Fruit fly (Drosophila melanogaster) whole organism, embryonic: ENCODE measurements around the gene Nelf-E.
A peak's percentile ranks its signal among the peaks of the same experiment; 100 is the strongest.

Experiments used
- Atf-2 ChIP-seq: fragments of 200-800 bp; sonication (Bioruptor generic); optimal IDR thresholded peaks from 2 replicates; lab custom pipeline; 2016; ENCODE audit warnings: missing biosample characterization, missing genetic modification characterization
- Bgb ChIP-seq: fragments of 200-800 bp; sonication (Bioruptor generic); IDR thresholded peaks from 2 replicates; pipeline ENCODE4 v1.3.6; 2022; ENCODE audit warnings: missing biosample characterization, missing genetic modification characterization; ENCODE audit not compliant: partially characterized antibody
- BtbVII ChIP-seq: fragments of 200-800 bp; sonication (Bioruptor generic); optimal IDR thresholded peaks from 3 replicates; lab custom pipeline; 2017; ENCODE audit warnings: missing biosample characterization, mild to moderate bottlenecking, missing genetic modification characterization
- CG10654 ChIP-seq: fragments of 200-800 bp; sonication (Bioruptor generic); optimal IDR thresholded peaks from 2 replicates; lab custom pipeline; 2016; ENCODE audit warnings: missing biosample characterization, missing genetic modification characterization
- CG10979 ChIP-seq: fragments of 200-800 bp; sonication (Bioruptor generic); optimal IDR thresholded peaks from 2 replicates; lab custom pipeline; 2018; ENCODE audit warnings: missing biosample characterization, mild to moderate bottlenecking, missing genetic modification characterization, moderate library complexity
- CG12155 ChIP-seq: fragments of 200-800 bp; sonication (Bioruptor generic); optimal IDR thresholded peaks from 3 replicates; lab custom pipeline; 2016; ENCODE audit warnings: missing biosample characterization, missing genetic modification characterization
- CG1832 ChIP-seq: fragments of 200-800 bp; sonication (Bioruptor generic); optimal IDR thresholded peaks from 2 replicates; lab custom pipeline; 2017; ENCODE audit warnings: missing biosample characterization, mild to moderate bottlenecking, missing genetic modification characterization, inconsistent platforms
- CG33213 ChIP-seq: fragments of 200-800 bp; sonication (Bioruptor generic); optimal IDR thresholded peaks from 3 replicates; lab custom pipeline; 2016; ENCODE audit warnings: missing biosample characterization, missing genetic modification characterization
- CG34376 ChIP-seq: fragments of 200-800 bp; sonication (Bioruptor generic); optimal IDR thresholded peaks from 2 replicates; lab custom pipeline; 2018; ENCODE audit warnings: missing biosample characterization, mild to moderate bottlenecking, missing genetic modification characterization
- CG5180 ChIP-seq: fragments of 200-800 bp; sonication (Bioruptor generic); optimal IDR thresholded peaks from 3 replicates; lab custom pipeline; 2017; ENCODE audit warnings: missing biosample characterization, missing genetic modification characterization, mild to moderate bottlenecking, moderate library complexity, missing genetic modification reagents
- CG6654 ChIP-seq: fragments of 200-800 bp; sonication (Bioruptor generic); optimal IDR thresholded peaks from 2 replicates; lab custom pipeline; 2017; ENCODE audit warnings: missing biosample characterization, mild to moderate bottlenecking, missing genetic modification characterization
- CG6765 ChIP-seq: fragments of 200-800 bp; sonication (Bioruptor generic); optimal IDR thresholded peaks from 3 replicates; lab custom pipeline; 2017; ENCODE audit warnings: missing biosample characterization, mild to moderate bottlenecking, missing genetic modification characterization
- CG7372 ChIP-seq: fragments of 200-800 bp; sonication (Bioruptor generic); IDR thresholded peaks from 2 replicates; pipeline ENCODE4 v1.3.6; 2022; ENCODE audit warnings: missing biosample characterization, missing genetic modification characterization
- CG7556 ChIP-seq: fragments of 200-800 bp; sonication (Bioruptor generic); optimal IDR thresholded peaks from 2 replicates; lab custom pipeline; 2017; ENCODE audit warnings: missing biosample characterization, mild to moderate bottlenecking, missing genetic modification characterization
- CG9727 ChIP-seq: fragments of 200-800 bp; sonication (Bioruptor generic); optimal IDR thresholded peaks from 3 replicates; lab custom pipeline; 2017; ENCODE audit warnings: missing biosample characterization, mild to moderate bottlenecking, missing genetic modification characterization
- CG9797 ChIP-seq: fragments of 200-800 bp; sonication (Bioruptor generic); optimal IDR thresholded peaks from 3 replicates; lab custom pipeline; 2018; ENCODE audit warnings: missing biosample characterization, mild to moderate bottlenecking, missing genetic modification characterization
- Dad ChIP-seq: fragments of 200-800 bp; sonication (Bioruptor generic); optimal IDR thresholded peaks from 3 replicates; lab custom pipeline; 2016; ENCODE audit warnings: missing biosample characterization, missing genetic modification characterization
- Deaf1 ChIP-seq: fragments of 200-800 bp; optimal IDR thresholded peaks from 3 replicates; lab custom pipeline; 2019; ENCODE audit warnings: missing biosample characterization, mild to moderate bottlenecking, missing genetic modification characterization, moderate library complexity
- Fer2 ChIP-seq: fragments of 200-800 bp; sonication (Bioruptor generic); optimal IDR thresholded peaks from 2 replicates; lab custom pipeline; 2018; ENCODE audit warnings: missing biosample characterization, mild to moderate bottlenecking, missing genetic modification characterization, moderate library complexity
- MESR4 ChIP-seq: fragments of 200-800 bp; sonication (Bioruptor generic); optimal IDR thresholded peaks from 2 replicates; lab custom pipeline; 2018; ENCODE audit warnings: missing biosample characterization, mild to moderate bottlenecking, missing genetic modification characterization, moderate library complexity
- Max ChIP-seq: fragments of 200-800 bp; sonication (Bioruptor generic); optimal IDR thresholded peaks from 2 replicates; lab custom pipeline; 2016; ENCODE audit warnings: missing biosample characterization, mild to moderate bottlenecking, missing genetic modification characterization
- Mrtf ChIP-seq: fragments of 200-800 bp; sonication (Bioruptor generic); IDR thresholded peaks from 3 replicates; pipeline ENCODE4 v1.3.6; 2022; ENCODE audit warnings: missing biosample characterization, missing genetic modification characterization
- NC2β ChIP-seq: fragments of 200-800 bp; sonication (Bioruptor generic); optimal IDR thresholded peaks from 2 replicates; lab custom pipeline; 2016; ENCODE audit warnings: missing biosample characterization, missing genetic modification characterization
- Nf-YA ChIP-seq: fragments of 200-800 bp; sonication (Bioruptor generic); IDR thresholded peaks from 2 replicates; pipeline ENCODE4 v1.3.6; 2022; ENCODE audit warnings: missing biosample characterization, missing genetic modification characterization
- Nf-YB ChIP-seq: fragments of 200-800 bp; sonication (Bioruptor generic); optimal IDR thresholded peaks from 3 replicates; lab custom pipeline; 2019; ENCODE audit warnings: missing biosample characterization, mild to moderate bottlenecking, missing genetic modification characterization, moderate library complexity
- Sry-β ChIP-seq: fragments of 200-800 bp; sonication (Bioruptor generic); optimal IDR thresholded peaks from 2 replicates; lab custom pipeline; 2018; ENCODE audit warnings: missing biosample characterization, mild to moderate bottlenecking, missing genetic modification characterization, moderate library complexity
- Tbp ChIP-seq: fragments of >200 bp; optimal IDR thresholded peaks from 2 replicates; lab custom pipeline; 2018; ENCODE audit warnings: missing biosample characterization, missing genetic modification characterization
- abd-A ChIP-seq: fragments of 200-800 bp; sonication (Bioruptor generic); optimal IDR thresholded peaks from 3 replicates; lab custom pipeline; 2019; ENCODE audit warnings: missing biosample characterization, mild to moderate bottlenecking, missing genetic modification characterization, moderate library complexity
- btn ChIP-seq: fragments of 200-800 bp; sonication (Bioruptor generic); optimal IDR thresholded peaks from 2 replicates; lab custom pipeline; 2016; ENCODE audit warnings: missing biosample characterization, missing genetic modification characterization
- cg ChIP-seq: fragments of 200-800 bp; sonication (Bioruptor generic); optimal IDR thresholded peaks from 3 replicates; lab custom pipeline; 2019; ENCODE audit warnings: missing biosample characterization, mild to moderate bottlenecking, missing genetic modification characterization, moderate library complexity
- chn ChIP-seq: fragments of 200-800 bp; sonication (Bioruptor generic); optimal IDR thresholded peaks from 2 replicates; lab custom pipeline; 2016; ENCODE audit warnings: missing biosample characterization, missing genetic modification characterization
- corto ChIP-seq: fragments of 200-800 bp; sonication (Bioruptor generic); optimal IDR thresholded peaks from 2 replicates; lab custom pipeline; 2016; ENCODE audit warnings: missing biosample characterization, mild to moderate bottlenecking, missing genetic modification characterization, moderate library complexity
- crp ChIP-seq, 2 experiments: fragments of 200-800 bp; sonication (Bioruptor generic); optimal IDR thresholded peaks; 2 replicates in 1 of 2; 3 replicates in 1 of 2; lab custom pipeline; 2017; ENCODE audit warnings: missing biosample characterization in 2 of 2, missing genetic modification characterization in 2 of 2, mild to moderate bottlenecking in 1 of 2, moderate library complexity in 1 of 2
- dimm ChIP-seq: fragments of 200-800 bp; sonication (Bioruptor generic); IDR thresholded peaks from 2 replicates; pipeline ENCODE4 v1.3.6; 2022; ENCODE audit warnings: missing biosample characterization, missing genetic modification characterization
- dmrt11E ChIP-seq: fragments of 200-800 bp; sonication (Bioruptor generic); optimal IDR thresholded peaks from 3 replicates; lab custom pipeline; 2018; ENCODE audit warnings: missing biosample characterization, mild to moderate bottlenecking, missing genetic modification characterization, moderate library complexity
- ewg ChIP-seq: fragments of 200-800 bp; sonication (Bioruptor generic); optimal IDR thresholded peaks from 3 replicates; lab custom pipeline; 2017; ENCODE audit warnings: mild to moderate bottlenecking, missing biosample characterization, missing genetic modification reagents, missing genetic modification characterization
- h ChIP-seq: fragments of >200 bp; optimal IDR thresholded peaks from 2 replicates; lab custom pipeline; 2017
- kni ChIP-seq: fragments of 200-800 bp; sonication (Bioruptor generic); optimal IDR thresholded peaks from 3 replicates; lab custom pipeline; 2017; ENCODE audit warnings: mild to moderate bottlenecking, missing biosample characterization, missing genetic modification reagents, missing genetic modification characterization
- lola ChIP-seq, 3 experiments: fragments of >200 bp in 2 of 3; fragments of 200-800 bp in 1 of 3; sonication (Bioruptor generic) in 1 of 3; optimal IDR thresholded peaks; 2 replicates each; lab custom pipeline; 2017 to 2019; ENCODE audit warnings: missing biosample characterization in 3 of 3, missing genetic modification characterization in 3 of 3, mild to moderate bottlenecking in 1 of 3, moderate library complexity in 1 of 3
- nerfin-1 ChIP-seq: fragments of 200-800 bp; sonication (Bioruptor generic); optimal IDR thresholded peaks from 3 replicates; lab custom pipeline; 2019; ENCODE audit warnings: missing biosample characterization, mild to moderate bottlenecking, missing genetic modification characterization, moderate library complexity
- pros ChIP-seq: fragments of 200-800 bp; sonication (Bioruptor generic); optimal IDR thresholded peaks from 3 replicates; lab custom pipeline; 2019; ENCODE audit warnings: missing biosample characterization, mild to moderate bottlenecking, missing genetic modification characterization, moderate library complexity
- sens ChIP-seq: fragments of 200-800 bp; sonication (Bioruptor generic); peaks from one replicate; lab custom pipeline; 2016; ENCODE audit warnings: missing biosample characterization, missing genetic modification characterization
- seq ChIP-seq: fragments of 200-800 bp; sonication (Bioruptor generic); IDR thresholded peaks from 2 replicates; pipeline ENCODE4 v1.3.6; 2022; ENCODE audit warnings: missing biosample characterization, missing genetic modification characterization
- slp2 ChIP-seq: fragments of 200-800 bp; sonication (Bioruptor generic); optimal IDR thresholded peaks from 2 replicates; lab custom pipeline; 2016; ENCODE audit warnings: missing biosample characterization, missing genetic modification characterization
- stc ChIP-seq: fragments of 200-800 bp; sonication (Bioruptor generic); IDR thresholded peaks from 2 replicates; pipeline ENCODE4 v1.3.6; 2022; ENCODE audit warnings: missing biosample characterization, missing genetic modification characterization
- tna ChIP-seq: fragments of 200-800 bp; sonication (Bioruptor generic); IDR thresholded peaks from 2 replicates; pipeline ENCODE4 v1.3.6; 2022; ENCODE audit warnings: missing biosample characterization, missing genetic modification characterization; ENCODE audit not compliant: partially characterized antibody
- ttk ChIP-seq: fragments of 200-800 bp; sonication (Bioruptor generic); IDR thresholded peaks from 2 replicates; pipeline ENCODE4 v2.1.2; 2022; ENCODE audit warnings: missing biosample characterization, missing genetic modification characterization
- unpg ChIP-seq: fragments of 200-800 bp; sonication (Bioruptor generic); optimal IDR thresholded peaks from 3 replicates; lab custom pipeline; 2018; ENCODE audit warnings: missing biosample characterization, mild to moderate bottlenecking, missing genetic modification characterization, moderate library complexity
- vfl ChIP-seq: fragments of 200-800 bp; sonication (Bioruptor generic); optimal IDR thresholded peaks from 2 replicates; lab custom pipeline; 2016; ENCODE audit warnings: missing biosample characterization, missing genetic modification characterization

Gene Nelf-E

dm6 chr3L:8559754-8560328 lies 40.8 kb downstream of the Nelf-E start (continued):
- TF ChIP-seq pros = peak; percentile 54
- no peak for TF ChIP-seq CG10979 (tag; lab: Kevin White, UChicago)
- TF ChIP-seq Bgb (GFP tag; lab: Robert Waterston, UW) = no peak
- TF ChIP-seq CG6765 (GFP tag; lab: Kevin White, UChicago) = peak; percentile 6

- TF ChIP-seq dmrt11E (tag; lab: Kevin White, UChicago) (no peak), CG7556 (GFP tag; lab: Kevin White, UChicago) (no peak), NC2β (GFP tag; lab: Kevin White, UChicago) (no peak), CG9797 (GFP tag; lab: Kevin White, UChicago) (no peak), nerfin-1 (peak; percentile 78), lola (GFP tag; optimal IDR thresholded peaks at IDR 0.05; lab: Kevin White, UChicago) (no peak), ttk (GFP tag; lab: Robert Waterston, UW) (no peak), vfl (no peak), cg (peak; percentile 36), tna (GFP tag; lab: Robert Waterston, UW) (no peak), btn (no peak), CG5180 (GFP tag; lab: Kevin White, UChicago) (no peak), corto (GFP tag; lab: Kevin White, UChicago) (no peak), CG6654 (GFP tag; lab: Kevin White, UChicago) (no peak), slp2 (GFP tag; lab: Kevin White, UChicago) (no peak), seq (GFP tag; lab: Robert Waterston, UW) (peak; percentile 44; the same call in 1 of the 2 replicates), Fer2 (tag; lab: Kevin White, UChicago) (no peak), abd-A (tag; lab: Kevin White, UChicago) (no peak), CG10654 (GFP tag; lab: Kevin White, UChicago) (no peak), chn (GFP tag; lab: Kevin White, UChicago) (no peak), Sry-β (GFP tag; lab: Kevin White, UChicago) (no peak), CG1832 (GFP tag; lab: Kevin White, UChicago) (peak; percentile 34), dimm (no peak), CG7372 (GFP tag; lab: Robert Waterston, UW) (no peak), unpg (GFP tag; lab: Kevin White, UChicago) (no peak), CG33213 (GFP tag; lab: Kevin White, UChicago) (no peak), MESR4 (GFP tag; lab: Kevin White, UChicago) (no peak), kni (GFP tag; lab: Kevin White, UChicago) (no peak), stc (GFP tag; lab: Robert Waterston, UW) (no peak), crp (GFP tag; optimal IDR thresholded peaks at IDR 0.05; lab: Kevin White, UChicago) (no peak), Mrtf (GFP tag; lab: Robert Waterston, UW) (no peak), sens (GFP tag; lab: Kevin White, UChicago) (peak; percentile 28), Tbp (GFP tag; lab: Kevin White, UChicago) (no peak), Max (GFP tag; lab: Kevin White, UChicago) (no peak), Nf-YA (GFP tag; lab: Robert Waterston, UW) (no peak), CG9727 (GFP tag; lab: Kevin White, UChicago) (no peak), Nf-YB (peak; percentile 87), Atf-2 (GFP tag; lab: Kevin White, UChicago) (no peak), Bgb (GFP tag; lab: Robert Waterston, UW) (no peak), BtbVII (GFP tag; lab: Kevin White, UChicago) (no peak), CG12155 (no peak), Deaf1 (tag; lab: Kevin White, UChicago) (peak; percentile 24), CG34376 (no peak), h (lab: Kevin White, UChicago) (no peak), ewg (GFP tag; lab: Kevin White, UChicago) (peak; percentile 74), Dad (GFP tag; lab: Kevin White, UChicago) (no peak)
Observed at dm6 chr3L:8557018-8557417, 43.7 kb downstream of the Nelf-E start.
